Fruit fly (Drosophila melanogaster) whole organism, embryonic: Measurements from ENCODE around the gene CG7991.

ENCODE experiments used
- Adf1 ChIP-seq: fragments of 200-800 bp; sonication (Bioruptor generic); IDR thresholded peaks from 2 replicates; pipeline ENCODE4 v1.3.6; 2022; ENCODE audit warnings: missing biosample characterization, missing genetic modification characterization
- Aef1 ChIP-seq: fragments of 200-800 bp; sonication (Bioruptor generic); IDR thresholded peaks from 3 replicates; pipeline ENCODE4 v1.3.6; 2022; ENCODE audit warnings: missing biosample characterization, missing genetic modification characterization
- Blimp-1 ChIP-seq: fragments of 200-800 bp; sonication (Bioruptor generic); optimal IDR thresholded peaks from 3 replicates; lab custom pipeline; 2018; ENCODE audit warnings: missing biosample characterization, missing genetic modification characterization, mild to moderate bottlenecking, moderate library complexity, missing genetic modification reagents
- CG10543 ChIP-seq: fragments of 200-800 bp; sonication (Bioruptor generic); optimal IDR thresholded peaks from 3 replicates; lab custom pipeline; 2017; ENCODE audit warnings: missing biosample characterization, mild to moderate bottlenecking, missing genetic modification characterization, moderate library complexity
- CG10565 ChIP-seq: fragments of 200-800 bp; sonication (Bioruptor generic); optimal IDR thresholded peaks from 3 replicates; lab custom pipeline; 2016; ENCODE audit warnings: missing biosample characterization, mild to moderate bottlenecking, missing genetic modification characterization
- CG10979 ChIP-seq: fragments of 200-800 bp; sonication (Bioruptor generic); optimal IDR thresholded peaks from 2 replicates; lab custom pipeline; 2018; ENCODE audit warnings: missing biosample characterization, mild to moderate bottlenecking, missing genetic modification characterization, moderate library complexity
- CG11398 ChIP-seq: fragments of 200-800 bp; sonication (Bioruptor generic); optimal IDR thresholded peaks from 2 replicates; lab custom pipeline; 2016; ENCODE audit warnings: missing biosample characterization, missing genetic modification characterization
- CG14050 ChIP-seq: fragments of 200-800 bp; sonication (Bioruptor generic); IDR thresholded peaks from 3 replicates; pipeline ENCODE4 v1.3.6; 2022; ENCODE audit warnings: missing biosample characterization, missing genetic modification characterization
- CG1647 ChIP-seq: fragments of 200-800 bp; sonication (Bioruptor generic); optimal IDR thresholded peaks from 3 replicates; lab custom pipeline; 2016; ENCODE audit warnings: missing biosample characterization, missing genetic modification characterization
- CG16863 ChIP-seq: fragments of 200-800 bp; sonication (Bioruptor generic); optimal IDR thresholded peaks from 3 replicates; lab custom pipeline; 2016; ENCODE audit warnings: missing biosample characterization, missing genetic modification characterization
- CG17612 ChIP-seq: fragments of 200-800 bp; sonication (Bioruptor generic); IDR thresholded peaks from 2 replicates; pipeline ENCODE4 v1.3.6; 2022; ENCODE audit warnings: missing biosample characterization, missing genetic modification characterization
- CG17802 ChIP-seq: fragments of 200-800 bp; sonication (Bioruptor generic); optimal IDR thresholded peaks from 2 replicates; lab custom pipeline; 2018; ENCODE audit warnings: missing biosample characterization, mild to moderate bottlenecking, missing genetic modification characterization, moderate library complexity
- CG17912 ChIP-seq: fragments of 200-800 bp; sonication (Bioruptor generic); optimal IDR thresholded peaks from 2 replicates; lab custom pipeline; 2018; ENCODE audit warnings: missing biosample characterization, mild to moderate bottlenecking, missing genetic modification characterization
- CG2889 ChIP-seq: fragments of 200-800 bp; sonication (Bioruptor generic); IDR thresholded peaks from 3 replicates; pipeline ENCODE4 v1.3.6; 2022; ENCODE audit warnings: missing biosample characterization, missing genetic modification characterization
- CG32772 ChIP-seq: fragments of 200-800 bp; sonication (Bioruptor generic); IDR thresholded peaks from 2 replicates; pipeline ENCODE4 v1.3.6; 2022; ENCODE audit warnings: missing biosample characterization, missing genetic modification characterization
- CG34224 ChIP-seq: fragments of 200-800 bp; sonication (Bioruptor generic); IDR thresholded peaks from 3 replicates; pipeline ENCODE4 v1.3.6; 2022; ENCODE audit warnings: missing biosample characterization, missing genetic modification characterization; ENCODE audit not compliant: partially characterized antibody
- CG34422 ChIP-seq: fragments of 200-800 bp; sonication (Bioruptor generic); IDR thresholded peaks from 3 replicates; pipeline ENCODE4 v1.3.6; 2022; ENCODE audit warnings: missing biosample characterization, missing genetic modification characterization
- CG4617 ChIP-seq: fragments of 200-800 bp; sonication (Bioruptor generic); optimal IDR thresholded peaks from 3 replicates; lab custom pipeline; 2016; ENCODE audit warnings: missing biosample characterization, missing genetic modification characterization, borderline replicate concordance
- CG4820 ChIP-seq: fragments of 200-800 bp; sonication (Bioruptor generic); optimal IDR thresholded peaks from 3 replicates; lab custom pipeline; 2016; ENCODE audit warnings: missing biosample characterization, missing genetic modification characterization
- CG4854 ChIP-seq: fragments of 200-800 bp; sonication (Bioruptor generic); optimal IDR thresholded peaks from 2 replicates; lab custom pipeline; 2016; ENCODE audit warnings: missing biosample characterization, missing genetic modification characterization, inconsistent platforms
- CG6272 ChIP-seq: fragments of 200-800 bp; sonication (Bioruptor generic); IDR thresholded peaks from 2 replicates; pipeline ENCODE4 v1.3.6; 2022; ENCODE audit warnings: missing biosample characterization, missing genetic modification characterization
- CG7271 ChIP-seq: fragments of 200-800 bp; sonication (Bioruptor generic); optimal IDR thresholded peaks from 2 replicates; lab custom pipeline; 2018; ENCODE audit warnings: missing biosample characterization, mild to moderate bottlenecking, missing genetic modification characterization, moderate library complexity
- D19A ChIP-seq: fragments of 200-800 bp; optimal IDR thresholded peaks from 3 replicates; lab custom pipeline; 2019; ENCODE audit warnings: missing biosample characterization, mild to moderate bottlenecking, missing genetic modification characterization, moderate library complexity
- Dad ChIP-seq: fragments of 200-800 bp; sonication (Bioruptor generic); optimal IDR thresholded peaks from 3 replicates; lab custom pipeline; 2016; ENCODE audit warnings: missing biosample characterization, missing genetic modification characterization
- Dbx ChIP-seq: fragments of 200-800 bp; sonication (Bioruptor generic); IDR thresholded peaks from 3 replicates; pipeline ENCODE4 v1.3.6; 2022; ENCODE audit warnings: missing biosample characterization, missing genetic modification characterization
- Drgx ChIP-seq: fragments of 200-800 bp; sonication (Bioruptor generic); IDR thresholded peaks from 2 replicates; pipeline ENCODE4 v1.3.6; 2022; ENCODE audit warnings: missing biosample characterization, missing genetic modification characterization
- Fer3 ChIP-seq: fragments of 200-800 bp; sonication (Bioruptor generic); optimal IDR thresholded peaks from 2 replicates; lab custom pipeline; 2018; ENCODE audit warnings: missing biosample characterization, mild to moderate bottlenecking, missing genetic modification characterization, moderate library complexity
- Hand ChIP-seq: fragments of 200-800 bp; sonication (Bioruptor generic); optimal IDR thresholded peaks from 2 replicates; lab custom pipeline; 2017; ENCODE audit warnings: mild to moderate bottlenecking, missing biosample characterization, missing genetic modification reagents, missing genetic modification characterization
- Hr39 ChIP-seq: fragments of >200 bp; optimal IDR thresholded peaks from 2 replicates; lab custom pipeline; 2017
- Lhr ChIP-seq: fragments of 200-800 bp; sonication (Bioruptor generic); optimal IDR thresholded peaks from 3 replicates; lab custom pipeline; 2017; ENCODE audit warnings: mild to moderate bottlenecking, missing biosample characterization, missing genetic modification reagents, missing genetic modification characterization
- Mad ChIP-seq: fragments of 200-800 bp; sonication (Bioruptor generic); optimal IDR thresholded peaks from 2 replicates; lab custom pipeline; 2016; ENCODE audit warnings: missing biosample characterization, missing genetic modification characterization
- Nf-YC ChIP-seq: fragments of 200-800 bp; optimal IDR thresholded peaks from 3 replicates; lab custom pipeline; 2019; ENCODE audit warnings: missing biosample characterization, mild to moderate bottlenecking, missing genetic modification characterization, moderate library complexity
- Side ChIP-seq: fragments of 200-800 bp; sonication (Bioruptor generic); optimal IDR thresholded peaks from 2 replicates; lab custom pipeline; 2016; ENCODE audit warnings: missing biosample characterization, missing genetic modification characterization
- Sin3A ChIP-seq: fragments of >200 bp; optimal IDR thresholded peaks from 2 replicates; lab custom pipeline; 2018
- ab ChIP-seq: fragments of 200-800 bp; sonication (Bioruptor generic); optimal IDR thresholded peaks from 2 replicates; lab custom pipeline; 2016; ENCODE audit warnings: missing biosample characterization, missing genetic modification characterization
- cad ChIP-seq: fragments of >200 bp; optimal IDR thresholded peaks from 2 replicates; lab custom pipeline; 2017; ENCODE audit warnings: missing biosample characterization, missing genetic modification characterization
- cg ChIP-seq: fragments of 200-800 bp; sonication (Bioruptor generic); optimal IDR thresholded peaks from 3 replicates; lab custom pipeline; 2019; ENCODE audit warnings: missing biosample characterization, mild to moderate bottlenecking, missing genetic modification characterization, moderate library complexity
- chif ChIP-seq, 2 experiments: fragments of 200-800 bp; sonication (Bioruptor generic); optimal IDR thresholded peaks; 3 replicates each; lab custom pipeline; 2016; ENCODE audit warnings: missing biosample characterization in 2 of 2, missing genetic modification characterization in 2 of 2
- chn ChIP-seq: fragments of 200-800 bp; sonication (Bioruptor generic); optimal IDR thresholded peaks from 2 replicates; lab custom pipeline; 2016; ENCODE audit warnings: missing biosample characterization, missing genetic modification characterization
- dan ChIP-seq: fragments of 200-800 bp; sonication (Bioruptor generic); IDR thresholded peaks from 2 replicates; pipeline ENCODE4 v1.3.6; 2022; ENCODE audit warnings: missing biosample characterization, missing genetic modification characterization
- gem ChIP-seq: fragments of 200-800 bp; sonication (Bioruptor generic); optimal IDR thresholded peaks from 2 replicates; lab custom pipeline; 2019; ENCODE audit warnings: missing biosample characterization, mild to moderate bottlenecking, missing genetic modification characterization, moderate library complexity
- gfzf ChIP-seq: fragments of 200-800 bp; sonication (Bioruptor generic); optimal IDR thresholded peaks from 2 replicates; lab custom pipeline; 2016; ENCODE audit warnings: missing biosample characterization, mild to moderate bottlenecking, missing genetic modification characterization, moderate library complexity
- h ChIP-seq: fragments of >200 bp; optimal IDR thresholded peaks from 2 replicates; lab custom pipeline; 2017
- ham ChIP-seq: fragments of 200-800 bp; sonication (Bioruptor generic); IDR thresholded peaks from 2 replicates; pipeline ENCODE4 v1.3.6; 2022; ENCODE audit warnings: missing biosample characterization, missing genetic modification characterization
- hkb ChIP-seq, 2 experiments: fragments of 200-800 bp in 1 of 2; fragments of >200 bp in 1 of 2; sonication (Bioruptor generic) in 1 of 2; IDR thresholded peaks in 1 of 2; optimal IDR thresholded peaks in 1 of 2; 2 replicates each; pipeline versions ENCODE4 v1.3.6 to Lab custom; 2017 to 2022; ENCODE audit warnings: missing biosample characterization in 1 of 2, missing genetic modification characterization in 1 of 2
- jigr1 ChIP-seq: fragments of 200-800 bp; sonication (Bioruptor generic); IDR thresholded peaks from 3 replicates; pipeline ENCODE4 v1.3.6; 2022; ENCODE audit warnings: missing biosample characterization, missing genetic modification characterization
- salm ChIP-seq: fragments of 200-800 bp; sonication (Bioruptor generic); optimal IDR thresholded peaks from 2 replicates; lab custom pipeline; 2018; ENCODE audit warnings: missing biosample characterization, mild to moderate bottlenecking, missing genetic modification characterization
- schlank ChIP-seq: fragments of 200-800 bp; sonication (Bioruptor generic); optimal IDR thresholded peaks from 2 replicates; lab custom pipeline; 2018; ENCODE audit warnings: missing biosample characterization, mild to moderate bottlenecking, missing genetic modification characterization
- sens-2 ChIP-seq: fragments of 200-800 bp; sonication (Bioruptor generic); IDR thresholded peaks from 2 replicates; pipeline ENCODE4 v1.3.6; 2022; ENCODE audit warnings: missing biosample characterization, missing genetic modification characterization
- tap ChIP-seq: fragments of 200-800 bp; optimal IDR thresholded peaks from 3 replicates; lab custom pipeline; 2019; ENCODE audit warnings: missing biosample characterization, mild to moderate bottlenecking, missing genetic modification characterization, moderate library complexity
- tio ChIP-seq: fragments of 200-800 bp; sonication (Bioruptor generic); optimal IDR thresholded peaks from 2 replicates; lab custom pipeline; 2017; ENCODE audit warnings: missing biosample characterization, missing genetic modification characterization, inconsistent platforms
- trem ChIP-seq: fragments of 200-800 bp; optimal IDR thresholded peaks from 3 replicates; lab custom pipeline; 2019; ENCODE audit warnings: missing biosample characterization, mild to moderate bottlenecking, missing genetic modification characterization, moderate library complexity
- zen2 ChIP-seq: fragments of 200-800 bp; sonication (Bioruptor generic); IDR thresholded peaks from 3 replicates; pipeline ENCODE4 v1.3.6; 2022; ENCODE audit warnings: missing biosample characterization, missing genetic modification characterization; ENCODE audit not compliant: partially characterized antibody

Gene CG7991

DNA sequence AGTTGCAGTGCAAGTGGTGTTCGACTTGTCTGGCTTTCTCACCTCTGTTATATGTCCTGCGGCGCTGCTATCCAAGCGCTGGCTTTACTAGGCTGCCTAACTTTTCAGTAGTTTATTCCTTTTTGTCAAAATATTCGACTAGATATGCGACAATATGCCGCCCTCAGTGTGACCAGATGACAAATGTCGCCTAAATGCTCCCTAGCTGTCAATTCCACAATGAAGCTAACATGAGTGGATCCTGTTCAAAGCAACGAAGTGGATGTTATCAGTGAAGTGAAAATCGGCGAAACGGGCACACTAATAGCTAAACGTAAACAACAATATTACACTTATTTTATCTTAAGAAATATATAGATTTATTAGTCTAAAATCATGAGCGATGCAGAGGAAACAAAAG lies 9.6 kb upstream of the CG7991 start, which contains the start of the genes Srrm234 and CG7974 (continued):
- TF ChIP-seq CG11398 = no peak
- no peak for TF ChIP-seq tio
- peak; percentile 78 for TF ChIP-seq CG4617
- peak; percentile 5 for TF ChIP-seq Lhr (GFP tag; lab: Kevin White, UChicago)
- TF ChIP-seq Hand (GFP tag; lab: Kevin White, UChicago) = no peak
- no peak for TF ChIP-seq tap (tag; lab: Kevin White, UChicago)
- no peak for TF ChIP-seq CG17612
- no peak for TF ChIP-seq sens-2
- no peak for TF ChIP-seq Blimp-1 (GFP tag; lab: Kevin White, UChicago)
- no peak for TF ChIP-seq Dad (GFP tag; lab: Kevin White, UChicago)
- TF ChIP-seq CG32772 (GFP tag; lab: Robert Waterston, UW) = no peak
- TF ChIP-seq chn (GFP tag; lab: Kevin White, UChicago) = no peak
- TF ChIP-seq CG10543 = no peak
- no peak for TF ChIP-seq cad (GFP tag; lab: Kevin White, UChicago)
- TF ChIP-seq ab (GFP tag; lab: Kevin White, UChicago) = no peak
- no peak for TF ChIP-seq zen2 (GFP tag; lab: Robert Waterston, UW)
- no peak for TF ChIP-seq ham (GFP tag; lab: Robert Waterston, UW)
- TF ChIP-seq gfzf (GFP tag; lab: Kevin White, UChicago) = peak; percentile 88
- TF ChIP-seq hkb (optimal IDR thresholded peaks at IDR 0.05; lab: Kevin White, UChicago) = no peak
- 0 out of 2 replicates have a peak, but pooled peaks have one; percentile 25 for TF ChIP-seq hkb (GFP tag; IDR thresholded peaks at IDR 0.05; lab: Robert Waterston, UW)
- TF ChIP-seq CG16863 (GFP tag; lab: Kevin White, UChicago) = no peak
- TF ChIP-seq CG10565 (GFP tag; lab: Kevin White, UChicago) = no peak
- no peak for TF ChIP-seq CG2889 (GFP tag; lab: Robert Waterston, UW)
- peak; percentile 2 for TF ChIP-seq CG17912
- TF ChIP-seq Dbx = no peak
- TF ChIP-seq CG4854 = no peak
- no peak for TF ChIP-seq Aef1 (GFP tag; lab: Robert Waterston, UW)
- no peak for TF ChIP-seq CG7271
- peak; percentile 55 for TF ChIP-seq trem
- TF ChIP-seq CG17802 = no peak
- no peak for TF ChIP-seq CG34422
- TF ChIP-seq chif (GFP tag; optimal IDR thresholded peaks at IDR 0.05; lab: Kevin White, UChicago) = no peak
- TF ChIP-seq dan (GFP tag; lab: Robert Waterston, UW) = no peak
- TF ChIP-seq cg (GFP tag; lab: Kevin White, UChicago) = no peak
- no peak for TF ChIP-seq CG4820 (GFP tag; lab: Kevin White, UChicago)
- no peak for TF ChIP-seq h (lab: Kevin White, UChicago)
- no peak for TF ChIP-seq Drgx (GFP tag; lab: Robert Waterston, UW)
- TF ChIP-seq CG6272 (GFP tag; lab: Robert Waterston, UW) = no peak
- peak; percentile 50 for TF ChIP-seq Sin3A (lab: Kevin White, UChicago)
- no peak for TF ChIP-seq gem
- no peak for TF ChIP-seq salm (tag; lab: Kevin White, UChicago)
- peak; percentile 36; the same call in 1 of the 3 replicates for TF ChIP-seq CG34224
- peak; percentile 6 for TF ChIP-seq CG10979
- TF ChIP-seq Adf1 = no peak
- no peak for TF ChIP-seq CG14050 (GFP tag; lab: Robert Waterston, UW)
- TF ChIP-seq Fer3 (tag; lab: Kevin White, UChicago) = no peak
- no peak for TF ChIP-seq jigr1 (GFP tag; lab: Robert Waterston, UW)
- no peak for TF ChIP-seq schlank (tag; lab: Kevin White, UChicago)
- TF ChIP-seq Side (GFP tag; lab: Kevin White, UChicago) = no peak
- TF ChIP-seq CG1647 = no peak
- TF ChIP-seq Nf-YC (tag; lab: Kevin White, UChicago) = peak; percentile 13
- no peak for TF ChIP-seq Hr39 (lab: Kevin White, UChicago)
- TF ChIP-seq D19A (tag; lab: Kevin White, UChicago) = no peak
- no peak for TF ChIP-seq Mad
